Worm (Caenorhabditis elegans) whole organism, L4 larva: Measurements from ENCODE around the gene ZK643.5.

Source experiments
- D1046.2 ChIP-seq: fragments of 200-800 bp; sonication (Bioruptor generic); IDR thresholded peaks from 2 replicates; pipeline ENCODE4 v1.3.6; 2022; ENCODE audit warnings: missing genetic modification characterization, missing compliant biosample characterization
- F10B5.3 ChIP-seq: sonication (generic microtip); optimal IDR thresholded peaks from 2 replicates; lab custom pipeline; 2016; ENCODE audit warnings: mild to moderate bottlenecking, missing genetic modification characterization, missing compliant biosample characterization
- F44E2.7 ChIP-seq: fragments of 200-800 bp; sonication (Bioruptor generic); IDR thresholded peaks from 2 replicates; pipeline ENCODE4 v2.1.2; 2022; ENCODE audit warnings: missing genetic modification characterization, missing compliant biosample characterization
- F49E8.2 ChIP-seq: sonication (generic microtip); optimal IDR thresholded peaks from 2 replicates; lab custom pipeline; 2016; ENCODE audit warnings: missing compliant biosample characterization, mild to moderate bottlenecking, missing genetic modification characterization, borderline replicate concordance
- R02D3.7 ChIP-seq: fragments of 150-350 bp; sonication (generic microtip); optimal IDR thresholded peaks from 3 replicates; lab custom pipeline; 2014; ENCODE audit warnings: missing biosample characterization, missing genetic modification characterization
- T20F7.1 ChIP-seq: fragments of 200-800 bp; sonication (Bioruptor generic); optimal IDR thresholded peaks from 2 replicates; lab custom pipeline; 2018; ENCODE audit warnings: mild to moderate bottlenecking, missing genetic modification characterization, missing compliant biosample characterization
- aly-2 ChIP-seq: sonication (generic microtip); optimal IDR thresholded peaks from 2 replicates; lab custom pipeline; 2018; ENCODE audit warnings: missing biosample characterization, missing genetic modification characterization
- attf-4 ChIP-seq: sonication (generic microtip); optimal IDR thresholded peaks from 3 replicates; lab custom pipeline; 2017; ENCODE audit warnings: missing biosample characterization, missing genetic modification characterization
- ceh-20 ChIP-seq: fragments of 200-800 bp; sonication (Bioruptor generic); IDR thresholded peaks from 2 replicates; pipeline ENCODE4 v1.3.6; 2022; ENCODE audit warnings: missing genetic modification reagents, missing genetic modification characterization, missing compliant biosample characterization
- ceh-32 ChIP-seq: sonication (generic microtip); optimal IDR thresholded peaks from 2 replicates; lab custom pipeline; 2016; ENCODE audit warnings: mild to moderate bottlenecking, missing genetic modification characterization, missing compliant biosample characterization; ENCODE audit not compliant: poor library complexity
- ceh-44 ChIP-seq: fragments of 200-800 bp; sonication (Bioruptor generic); IDR thresholded peaks from 2 replicates; pipeline ENCODE4 v1.3.6; 2022; ENCODE audit warnings: missing genetic modification reagents, missing genetic modification characterization, missing compliant biosample characterization
- ceh-82 ChIP-seq: sonication (generic microtip); optimal IDR thresholded peaks from 2 replicates; lab custom pipeline; 2017; ENCODE audit warnings: missing biosample characterization, missing genetic modification characterization
- cey-2 ChIP-seq: sonication (generic microtip); optimal IDR thresholded peaks from 3 replicates; lab custom pipeline; 2017; ENCODE audit warnings: missing genetic modification characterization, mild to moderate bottlenecking, missing compliant biosample characterization, antibody characterized with exemption, borderline replicate concordance; ENCODE audit not compliant: insufficient read depth
- ctbp-1 ChIP-seq: fragments of 200-800 bp; sonication (Bioruptor generic); IDR thresholded peaks from 2 replicates; pipeline ENCODE4 v1.3.6; 2022; ENCODE audit warnings: missing genetic modification reagents, missing genetic modification characterization, missing compliant biosample characterization
- daf-12 ChIP-seq: fragments of 150-350 bp; optimal IDR thresholded peaks from 2 replicates; lab custom pipeline; 2014; ENCODE audit warnings: missing biosample characterization, missing genetic modification reagents, missing genetic modification characterization
- daf-16 ChIP-seq, 3 experiments: sonication (generic microtip); optimal IDR thresholded peaks; 2 replicates each; lab custom pipeline; 2016 to 2017; ENCODE audit warnings: missing genetic modification characterization in 3 of 3, missing genetic modification reagents in 3 of 3, mild to moderate bottlenecking in 2 of 3, missing compliant biosample characterization in 2 of 3, missing biosample characterization in 1 of 3, moderate library complexity in 1 of 3
- dmd-6 ChIP-seq: fragments of 200-800 bp; sonication (Bioruptor generic); IDR thresholded peaks from 2 replicates; pipeline ENCODE4 v1.3.6; 2022; ENCODE audit warnings: missing genetic modification reagents, missing genetic modification characterization, missing compliant biosample characterization
- dmd-8 ChIP-seq: fragments of 200-800 bp; sonication (Bioruptor generic); IDR thresholded peaks from 2 replicates; pipeline ENCODE4 v1.3.6; 2022; ENCODE audit warnings: missing genetic modification characterization, missing compliant biosample characterization
- dpl-1 ChIP-seq: fragments of 150-350 bp; optimal IDR thresholded peaks from 2 replicates; lab custom pipeline; 2014; ENCODE audit warnings: missing biosample characterization, missing genetic modification reagents, missing genetic modification characterization
- hif-1 ChIP-seq, 2 experiments: sonication (generic microtip); optimal IDR thresholded peaks; 2 replicates each; lab custom pipeline; 2016 to 2017; ENCODE audit warnings: missing compliant biosample characterization in 2 of 2, missing genetic modification characterization in 2 of 2, missing genetic modification reagents in 2 of 2, missing genotype in 2 of 2, mild to moderate bottlenecking in 1 of 2
- hlh-11 ChIP-seq: fragments of 200-800 bp; sonication (Bioruptor generic); optimal IDR thresholded peaks from 2 replicates; lab custom pipeline; 2018; ENCODE audit warnings: mild to moderate bottlenecking, missing genetic modification characterization, missing compliant biosample characterization
- hlh-30 ChIP-seq: sonication (generic microtip); optimal IDR thresholded peaks from 2 replicates; lab custom pipeline; 2017; ENCODE audit warnings: antibody characterized with exemption, mild to moderate bottlenecking, missing genetic modification characterization, missing compliant biosample characterization; ENCODE audit not compliant: insufficient read depth
- lim-7 ChIP-seq: fragments of 200-800 bp; sonication (Bioruptor generic); IDR thresholded peaks from 2 replicates; pipeline ENCODE4 v1.3.6; 2022; ENCODE audit warnings: missing genetic modification characterization, missing compliant biosample characterization
- lin-13 ChIP-seq: fragments of 150-350 bp; optimal IDR thresholded peaks from 2 replicates; lab custom pipeline; 2014; ENCODE audit warnings: missing biosample characterization, missing genetic modification reagents, missing genetic modification characterization
- lin-15B ChIP-seq: fragments of 150-350 bp; sonication (generic microtip); optimal IDR thresholded peaks from 3 replicates; lab custom pipeline; 2014; ENCODE audit warnings: missing biosample characterization, missing genetic modification characterization
- madf-5 ChIP-seq, 2 experiments: fragments of 200-800 bp; sonication (Bioruptor generic); IDR thresholded peaks; 2 replicates each; pipeline ENCODE4 v1.3.6; 2022; ENCODE audit warnings: missing compliant biosample characterization in 2 of 2, missing genetic modification characterization in 2 of 2
- madf-9 ChIP-seq: fragments of 200-800 bp; sonication (Bioruptor generic); conservative IDR thresholded peaks from 2 replicates; pipeline ENCODE4 v1.3.6; 2022; ENCODE audit warnings: missing genetic modification reagents, missing genetic modification characterization, missing compliant biosample characterization
- mdt-29 ChIP-seq: fragments of 200-800 bp; sonication (Bioruptor generic); IDR thresholded peaks from 2 replicates; pipeline ENCODE4 v1.3.6; 2022; ENCODE audit warnings: missing genetic modification reagents, missing genetic modification characterization, missing compliant biosample characterization
- mep-1 ChIP-seq: fragments of 150-350 bp; sonication (generic microtip); optimal IDR thresholded peaks from 3 replicates; lab custom pipeline; 2014; ENCODE audit warnings: missing biosample characterization, missing genetic modification characterization
- mes-2 ChIP-seq: sonication (generic microtip); optimal IDR thresholded peaks from 2 replicates; lab custom pipeline; 2016; ENCODE audit warnings: missing genotype, mild to moderate bottlenecking, missing genetic modification characterization, missing compliant biosample characterization; ENCODE audit not compliant: poor library complexity, severe bottlenecking
- nhr-11 ChIP-seq: fragments of 150-350 bp; optimal IDR thresholded peaks from 2 replicates; lab custom pipeline; 2014; ENCODE audit warnings: missing biosample characterization, missing genetic modification characterization
- nhr-41 ChIP-seq: fragments of 200-800 bp; sonication (Bioruptor generic); IDR thresholded peaks from 2 replicates; pipeline ENCODE4 v1.3.6; 2022; ENCODE audit warnings: missing genetic modification reagents, missing genetic modification characterization, missing compliant biosample characterization
- nhr-48 ChIP-seq: sonication (generic microtip); optimal IDR thresholded peaks from 2 replicates; lab custom pipeline; 2016; ENCODE audit warnings: mild to moderate bottlenecking, missing genetic modification characterization, missing compliant biosample characterization
- nhr-76 ChIP-seq: fragments of 150-350 bp; optimal IDR thresholded peaks from 2 replicates; lab custom pipeline; 2014; ENCODE audit warnings: missing biosample characterization, missing genetic modification characterization
- pha-4 ChIP-seq, 2 experiments: fragments of 150-350 bp in 1 of 2; fragments of 200-800 bp in 1 of 2; sonication (Bioruptor generic) in 1 of 2; IDR thresholded peaks in 1 of 2; optimal IDR thresholded peaks in 1 of 2; 2 replicates each; pipeline versions ENCODE4 v1.3.6 to Lab custom; 2014 to 2022; ENCODE audit warnings: missing genetic modification characterization in 2 of 2, missing genetic modification reagents in 2 of 2, missing biosample characterization in 1 of 2, missing compliant biosample characterization in 1 of 2
- rbr-2 ChIP-seq: sonication (generic microtip); optimal IDR thresholded peaks from 2 replicates; lab custom pipeline; 2016; ENCODE audit warnings: missing genotype, missing genetic modification characterization, missing compliant biosample characterization
- set-16 ChIP-seq: fragments of 200-800 bp; sonication (Bioruptor generic); IDR thresholded peaks from 2 replicates; pipeline ENCODE4 v1.3.6; 2022; ENCODE audit warnings: missing genetic modification reagents, missing genetic modification characterization, missing compliant biosample characterization
- snpc-1.2 ChIP-seq: fragments of 200-800 bp; sonication (Bioruptor generic); IDR thresholded peaks from 2 replicates; pipeline ENCODE4 v1.3.6; 2022; ENCODE audit warnings: missing genetic modification reagents, missing genetic modification characterization, missing compliant biosample characterization
- tra-1 ChIP-seq: fragments of 200-800 bp; sonication (Bioruptor generic); IDR thresholded peaks from 2 replicates; pipeline ENCODE4 v1.3.6; 2022; ENCODE audit warnings: missing genetic modification reagents, missing genetic modification characterization, missing compliant biosample characterization
- unc-130 ChIP-seq: sonication (generic microtip); optimal IDR thresholded peaks from 2 replicates; lab custom pipeline; 2016; ENCODE audit warnings: missing genetic modification reagents, missing genetic modification characterization, missing compliant biosample characterization
- unc-39 ChIP-seq: sonication (generic microtip); optimal IDR thresholded peaks from 2 replicates; lab custom pipeline; 2017; ENCODE audit warnings: missing biosample characterization, missing genetic modification characterization
- zfp-2 ChIP-seq: sonication (generic microtip); optimal IDR thresholded peaks from 2 replicates; lab custom pipeline; 2016; ENCODE audit warnings: mild to moderate bottlenecking, missing genetic modification characterization, missing compliant biosample characterization
- zip-2 ChIP-seq: fragments of 150-350 bp; optimal IDR thresholded peaks from 2 replicates; lab custom pipeline; 2014; ENCODE audit warnings: missing biosample characterization, missing genetic modification characterization
- ztf-11 ChIP-seq: fragments of 150-350 bp; optimal IDR thresholded peaks from 2 replicates; lab custom pipeline; 2014; ENCODE audit warnings: missing biosample characterization, missing genetic modification characterization
- ztf-7 ChIP-seq: fragments of 150-350 bp; optimal IDR thresholded peaks from 2 replicates; lab custom pipeline; 2014; ENCODE audit warnings: missing biosample characterization, missing genetic modification characterization

Gene ZK643.5

DNA sequence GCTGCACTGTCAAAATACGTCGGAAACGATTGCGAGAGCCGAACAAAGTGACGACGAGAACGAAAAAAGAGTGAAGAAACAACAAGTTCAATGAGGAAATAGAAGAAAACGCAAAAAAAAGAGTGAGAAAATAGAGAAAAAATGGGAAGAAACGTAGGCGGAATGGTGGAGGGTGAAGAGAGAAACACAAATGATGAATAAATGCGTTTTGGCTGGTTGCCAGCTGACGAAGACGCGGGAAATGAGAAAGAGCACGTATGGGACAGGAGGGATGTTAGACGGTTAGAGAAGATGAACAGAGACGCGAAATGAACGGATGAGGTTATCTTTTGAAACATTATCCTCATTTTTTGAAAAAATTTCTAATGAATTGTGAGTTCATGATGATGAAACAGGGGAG, 29.0 kb upstream of the ZK643.5 start (continued):
- TF ChIP-seq ceh-20 (GFP tag; lab: Robert Waterston, UW) (0 out of 2 replicates have a peak, but pooled peaks have one; percentile 48), D1046.2 (no peak), nhr-76 (tag; lab: Kevin White, UChicago) (no peak), unc-130 (GFP tag; lab: Kevin White, UChicago) (no peak), F44E2.7 (GFP tag; lab: Robert Waterston, UW) (no peak), madf-5 (GFP tag; IDR thresholded peaks at IDR 0.05; lab: Robert Waterston, UW) (no peak), attf-4 (tag; lab: Kevin White, UChicago) (no peak), ceh-32 (tag; lab: Kevin White, UChicago) (no peak), nhr-41 (no peak), F10B5.3 (no peak), lin-15B (tag; lab: Kevin White, UChicago) (no peak), nhr-48 (no peak), mes-2 (tag; lab: Kevin White, UChicago) (peak; percentile 8), daf-12 (tag; lab: Kevin White, UChicago) (no peak), ztf-7 (tag; lab: Kevin White, UChicago) (no peak), zip-2 (no peak), ctbp-1 (GFP tag; lab: Robert Waterston, UW) (peak; percentile 64; the same call in 1 of the 2 replicates), dmd-6 (GFP tag; lab: Robert Waterston, UW) (peak; percentile 72), rbr-2 (tag; lab: Kevin White, UChicago) (peak; percentile 57), R02D3.7 (tag; lab: Kevin White, UChicago) (no peak), lin-13 (no peak), set-16 (GFP tag; lab: Robert Waterston, UW) (no peak), hlh-11 (tag; lab: Kevin White, UChicago) (peak; percentile 83), mep-1 (tag; lab: Kevin White, UChicago) (peak; percentile 70), zfp-2 (tag; lab: Kevin White, UChicago) (no peak), madf-9 (no peak), snpc-1.2 (no peak), hlh-30 (tag; lab: Kevin White, UChicago) (peak; percentile 59), nhr-11 (peak; percentile 68), dpl-1 (GFP tag; lab: Kevin White, UChicago) (peak; percentile 43), ceh-44 (GFP tag; lab: Robert Waterston, UW) (no peak), lim-7 (GFP tag; lab: Robert Waterston, UW) (no peak), ztf-11 (tag; lab: Kevin White, UChicago) (no peak), unc-39 (tag; lab: Kevin White, UChicago) (no peak), T20F7.1 (GFP tag; lab: Kevin White, UChicago) (no peak), tra-1 (GFP tag; lab: Robert Waterston, UW) (no peak), mdt-29 (GFP tag; lab: Robert Waterston, UW) (no peak), pha-4 (GFP tag; IDR thresholded peaks at IDR 0.05; lab: Robert Waterston, UW) (no peak), pha-4 (tag; optimal IDR thresholded peaks at IDR 0.05; lab: Kevin White, UChicago) (no peak), cey-2 (no peak), aly-2 (no peak), F49E8.2 (tag; lab: Kevin White, UChicago) (no peak), hif-1 (tag; optimal IDR thresholded peaks at IDR 0.05; lab: Kevin White, UChicago) (peak in 1 of 2 experiments; percentile 76), dmd-8 (GFP tag; lab: Robert Waterston, UW) (no peak), ceh-82 (tag; lab: Kevin White, UChicago) (no peak), daf-16 (GFP tag; optimal IDR thresholded peaks at IDR 0.05; lab: Kevin White, UChicago) (peak in 1 of 2 experiments; percentile 44), daf-16 (tag; optimal IDR thresholded peaks at IDR 0.05; lab: Kevin White, UChicago) (no peak)
